Worm (Caenorhabditis elegans) whole organism, dauer: ENCODE results near the gene bcs-1.

ENCODE experiments used
- unc-62 ChIP-seq: sonication (generic microtip); optimal IDR thresholded peaks from 2 replicates; lab custom pipeline; 2017; ENCODE audit warnings: missing biosample characterization, missing genetic modification reagents, missing genetic modification characterization

The bcs-1 gene

DNA sequence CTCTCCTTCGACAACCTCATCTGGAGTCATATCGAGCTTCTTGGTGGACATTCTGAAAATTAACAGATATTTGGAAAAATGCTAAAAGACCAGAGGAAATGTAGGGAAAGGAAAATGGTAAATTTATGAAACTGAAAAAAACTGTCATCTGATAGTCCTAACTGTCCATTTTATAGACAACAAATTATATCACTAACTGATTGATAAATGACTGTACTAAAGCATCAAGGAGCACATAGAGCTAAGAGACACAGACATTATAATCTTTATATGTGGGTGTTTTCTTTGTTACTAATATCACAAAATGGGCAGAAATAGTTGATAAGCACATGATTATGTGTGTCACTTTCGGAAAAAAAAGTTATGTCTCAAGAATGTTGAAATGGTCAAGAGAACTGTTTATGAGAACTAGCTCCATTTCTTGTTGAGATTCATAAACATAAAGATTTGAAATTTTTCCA lies 4.0 kb upstream of the bcs-1 start, which contains the start of gene F54C9.3:
TSS of gene F54C9.3 (minus strand) at position 51 of the 461 bp plus-strand sequence.
- no peak for TF ChIP-seq unc-62

ce11 chrII:8568234-8568969 lies 2.5 kb upstream of the bcs-1 start:
- no peak for TF ChIP-seq unc-62

DNA sequence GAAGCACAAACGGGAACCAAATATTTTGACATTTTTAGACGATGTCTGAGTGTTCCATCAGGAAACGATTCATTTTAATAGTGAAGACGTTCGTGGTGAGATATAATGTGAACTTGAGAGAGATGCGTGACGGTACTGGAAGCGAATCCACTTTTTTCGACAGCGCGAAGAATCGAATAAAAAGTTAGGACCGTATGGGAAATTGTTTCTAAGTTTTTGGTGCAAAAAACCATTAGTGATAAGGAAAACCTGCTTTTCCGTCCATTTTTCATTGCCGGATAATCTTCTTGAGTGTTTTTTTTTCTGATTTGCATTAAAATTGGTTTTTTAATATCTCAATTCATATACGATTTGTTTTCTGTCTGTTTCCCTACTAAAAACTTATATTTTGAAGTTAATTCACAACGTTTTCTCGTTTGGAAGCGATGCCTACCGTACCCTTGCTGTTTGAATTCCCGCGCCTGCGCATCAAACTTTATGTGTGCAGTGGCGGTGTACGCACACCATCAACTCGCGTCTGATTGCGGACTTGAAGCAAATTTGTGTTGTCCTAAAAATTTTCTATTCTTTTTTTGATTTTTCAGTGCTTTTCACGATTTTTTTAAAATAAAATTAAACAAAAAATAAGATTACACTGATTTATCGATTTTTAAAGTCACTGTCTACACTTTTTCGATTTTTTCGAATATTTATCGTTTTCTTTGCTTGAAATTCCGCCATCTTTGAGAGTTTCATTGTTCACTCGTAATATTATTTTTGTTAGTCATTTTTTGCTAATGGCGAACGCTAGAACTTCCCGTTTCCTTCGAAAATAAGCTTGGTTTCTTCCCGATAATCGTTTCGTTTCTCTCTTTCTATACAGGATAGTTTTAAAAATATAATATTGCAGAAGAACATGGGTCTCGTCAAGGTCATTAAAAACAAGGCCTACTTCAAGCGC lies 1.6 kb upstream of the bcs-1 start, which contains the start of the genes col-38 and rpl-5:
TSS of gene col-38 (minus strand) at position 51 of the 940 bp plus-strand sequence.
TSS of gene rpl-5 (plus strand) at position 890 of the 940 bp plus-strand sequence.
- TF ChIP-seq unc-62, result no peak

DNA sequence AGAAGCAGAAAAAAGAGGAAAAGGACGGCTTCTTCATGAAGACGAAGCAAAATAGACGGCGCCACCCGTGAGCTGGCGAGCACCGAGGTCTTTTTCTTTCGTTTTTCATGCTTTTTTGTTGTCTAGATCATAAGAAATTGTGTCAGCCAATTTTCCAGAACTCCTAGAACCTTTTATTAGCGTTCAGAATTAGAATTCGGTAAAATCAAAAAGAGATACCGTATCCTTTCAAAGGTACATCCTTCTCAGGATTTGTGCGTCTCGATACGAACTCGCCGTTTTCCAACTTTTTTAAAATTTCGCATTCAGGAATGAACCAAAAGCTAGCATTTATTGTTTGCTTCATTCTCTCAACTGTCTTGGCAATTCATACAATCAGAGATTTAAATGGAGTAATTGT lies 2.2 kb downstream of the bcs-1 start, which contains the start of gene F54C9.7:
TSS of gene F54C9.7 (plus strand) at position 301 of the 400 bp plus-strand sequence.
- TF ChIP-seq unc-62, result no peak

DNA sequence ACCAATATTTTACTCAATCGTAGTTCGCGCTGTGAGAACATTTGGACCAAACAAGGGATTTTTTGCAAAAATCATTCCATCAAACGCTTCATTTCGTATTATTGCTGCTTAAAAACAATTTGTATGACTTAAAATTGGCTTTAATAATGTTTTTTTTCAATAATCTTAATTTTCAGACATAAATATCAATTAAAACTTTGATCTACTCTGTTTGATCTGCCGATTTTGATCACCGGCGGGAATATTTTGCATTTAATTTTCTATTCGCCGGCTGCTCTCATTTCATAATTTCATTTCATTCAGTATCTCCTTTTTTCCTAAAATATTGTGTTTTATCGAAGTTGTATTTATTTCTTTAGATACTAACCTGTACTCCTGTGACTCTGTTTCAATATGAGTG lies 4.3 kb downstream of the bcs-1 start, which contains the start of gene puf-5:
TSS of gene puf-5 (plus strand) at position 358 of the 400 bp plus-strand sequence.
- no peak for TF ChIP-seq unc-62

DNA sequence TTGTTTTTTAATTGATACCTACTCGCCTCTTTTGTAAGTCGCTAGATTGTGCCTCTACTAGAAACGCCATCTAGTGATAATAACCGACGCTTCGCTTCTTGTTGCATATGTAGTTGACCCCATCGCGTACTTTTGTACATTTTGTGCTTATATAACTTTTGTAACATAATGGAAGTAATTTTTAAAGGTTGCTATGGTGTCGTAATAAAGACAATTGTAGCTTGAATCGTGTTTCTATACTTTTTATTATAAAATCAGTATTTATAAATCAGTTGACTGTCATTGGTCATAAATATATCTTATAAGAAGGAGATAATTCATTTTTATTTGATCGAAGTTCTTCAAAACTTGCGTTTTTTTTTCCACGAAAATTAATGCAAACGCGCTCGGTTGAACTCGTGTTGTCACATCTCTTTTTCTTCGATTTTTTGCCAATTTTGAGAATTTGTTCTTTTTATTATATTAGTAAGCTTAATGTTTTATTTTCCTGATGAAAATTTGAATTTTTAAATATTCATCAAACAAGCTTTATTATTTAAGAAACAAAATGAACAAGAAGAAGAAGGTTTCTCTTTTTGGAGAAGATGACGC lies 6.7 kb downstream of the bcs-1 start, which contains the start of gene F54C9.9:
TSS of gene F54C9.9 (plus strand) at position 541 of the 591 bp plus-strand sequence.
- no peak for TF ChIP-seq unc-62

DNA sequence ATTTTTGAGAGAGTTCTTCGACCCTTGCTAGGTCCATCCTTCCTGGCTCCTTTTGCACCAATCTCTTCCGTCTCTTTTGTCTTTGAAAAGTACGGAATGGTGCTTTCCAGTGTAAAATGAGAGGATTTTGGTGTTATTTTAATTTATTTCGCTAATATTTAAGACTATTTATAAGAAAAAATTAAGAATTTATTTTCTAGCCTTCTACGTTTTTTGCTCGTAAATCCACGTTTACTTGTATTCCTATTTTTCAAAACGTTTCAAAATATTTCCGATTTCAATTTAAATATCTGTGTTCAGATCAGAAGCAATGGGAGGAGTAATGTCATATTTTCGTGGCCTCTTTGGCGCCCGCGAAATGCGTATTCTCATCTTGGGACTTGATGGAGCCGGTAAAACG lies 10.8 kb downstream of the bcs-1 start, which contains the start of gene arl-1:
TSS of gene arl-1 (plus strand) at position 301 of the 400 bp plus-strand sequence.
- TF ChIP-seq unc-62, result no peak

ce11 chrII:8583035-8583434 lies 12.2 kb downstream of the bcs-1 start:
- no peak for TF ChIP-seq unc-62

ce11 chrII:8585036-8585627 lies 14.2 kb downstream of the bcs-1 start, which contains the start of gene F54C9.11:
TSS of gene F54C9.11 (minus strand) at chrII:8585086.
- TF ChIP-seq unc-62, result no peak

DNA sequence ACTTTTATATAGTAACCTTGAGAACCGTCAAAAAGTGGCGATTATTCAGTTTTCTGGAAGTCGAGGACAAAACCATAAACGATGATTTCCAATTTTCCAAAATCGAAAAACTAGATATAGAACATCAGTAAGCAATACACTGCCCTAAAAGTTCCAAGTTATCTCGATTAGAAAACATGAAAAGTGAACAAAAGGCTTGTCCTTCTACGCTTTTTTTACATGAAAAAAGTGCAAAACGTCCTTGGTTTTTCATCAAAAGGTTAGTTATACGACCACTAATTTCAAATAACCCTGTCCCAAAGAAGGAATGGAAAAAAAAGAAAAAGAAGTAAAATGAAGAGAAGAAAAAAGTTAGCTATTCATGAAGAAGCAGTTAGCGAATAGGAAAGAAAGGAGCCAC lies 15.0 kb downstream of the bcs-1 start:
- TF ChIP-seq unc-62, result no peak

DNA sequence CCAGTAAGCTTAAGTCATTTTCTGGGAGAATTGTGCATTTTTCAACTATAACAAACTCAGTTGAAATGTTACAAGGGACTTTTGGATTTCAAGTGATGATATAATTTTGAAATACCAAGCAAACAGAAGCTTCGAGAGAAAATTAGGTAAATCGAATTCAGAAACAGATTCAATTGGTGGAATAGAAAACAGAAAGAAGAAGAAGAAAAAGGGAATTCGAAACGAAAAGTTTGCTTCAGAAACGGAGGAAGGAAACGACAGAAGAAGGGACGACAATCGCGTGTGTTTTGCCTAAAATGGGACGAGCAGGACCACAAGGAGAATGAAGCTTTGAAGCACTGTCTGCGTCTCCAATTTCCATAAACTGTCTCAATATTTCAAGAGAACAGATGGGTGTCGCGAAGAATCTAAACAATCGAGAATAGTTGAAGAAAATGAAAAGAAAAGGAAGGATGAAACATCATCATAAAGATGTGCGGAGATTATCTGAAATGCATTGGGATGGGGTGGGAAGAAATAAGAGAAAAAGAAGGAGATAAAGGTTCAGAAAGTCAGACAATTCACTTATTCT lies 16.9 kb downstream of the bcs-1 start:
- no peak for TF ChIP-seq unc-62

- no peak for TF ChIP-seq unc-62
Measured at ce11 chrII:8588442-8588841, 17.6 kb downstream of the bcs-1 start.

- no peak for TF ChIP-seq unc-62
Measured at ce11 chrII:8589227-8589626, 18.3 kb downstream of the bcs-1 start.

DNA sequence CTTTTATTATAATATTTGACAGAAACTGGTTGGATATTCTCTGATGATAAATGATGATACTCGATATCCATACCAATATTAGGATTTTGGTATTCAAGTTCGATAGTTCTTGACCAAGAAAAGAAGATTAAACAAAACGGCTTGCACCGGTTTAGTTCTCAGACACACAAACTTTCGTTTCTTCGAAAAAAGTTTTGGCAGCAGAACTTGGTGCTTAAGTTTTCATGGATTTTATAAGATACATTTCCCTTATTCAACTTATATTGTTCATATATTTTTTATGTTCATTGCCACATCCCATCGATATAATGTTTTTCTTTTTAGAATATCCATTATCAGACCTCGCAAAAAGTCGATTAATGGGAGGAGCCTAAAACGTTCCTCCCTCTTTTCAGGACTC lies 19.8 kb downstream of the bcs-1 start, which contains the start of gene aptf-4:
TSS of gene aptf-4 (plus strand) at position 301 of the 400 bp plus-strand sequence.
- TF ChIP-seq unc-62, result no peak

DNA sequence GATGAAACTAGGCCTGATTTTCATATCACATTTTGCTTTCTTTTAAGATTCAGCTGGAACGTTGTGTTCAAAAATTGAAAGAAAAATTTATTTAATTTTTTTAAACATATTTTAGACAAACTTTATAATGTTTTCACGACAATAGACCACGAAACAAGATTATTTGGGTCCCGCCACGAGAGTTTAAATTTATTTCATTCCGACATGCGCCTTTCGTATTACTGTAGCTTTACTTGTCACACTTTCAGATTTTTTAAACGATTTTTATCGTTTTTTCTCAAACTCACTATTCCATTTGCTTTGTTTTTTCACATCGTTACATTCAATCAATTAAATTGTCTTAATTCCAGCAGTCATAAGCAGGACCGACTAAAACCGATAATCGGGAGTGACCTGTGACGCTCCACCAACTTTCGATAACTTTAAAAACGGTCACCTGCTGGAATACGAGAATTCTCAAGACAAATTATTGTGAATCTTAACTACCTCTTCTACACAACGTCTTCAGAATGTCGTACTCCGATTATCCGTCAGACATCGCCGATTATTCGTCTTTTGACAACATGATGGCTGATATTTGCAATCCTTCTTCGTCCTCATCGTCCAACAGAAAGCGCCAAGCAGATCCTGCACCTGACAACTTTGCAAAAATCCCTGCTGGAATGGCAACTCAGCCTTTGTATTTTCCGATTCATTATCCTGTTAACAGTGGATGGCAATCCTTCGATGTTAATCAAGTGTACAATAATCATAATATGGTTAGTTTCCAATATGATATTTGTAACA lies 23.1 kb downstream of the bcs-1 start, which contains the start of gene aptf-3:
TSS of gene aptf-3 (plus strand) at position 351 of the 786 bp plus-strand sequence.
- TF ChIP-seq unc-62, result no peak
